Worm (Caenorhabditis elegans) whole organism, L4 larva: ENCODE results near the gene seld-1.

Source experiments
- F26F4.8 ChIP-seq: fragments of 200-800 bp; sonication (Bioruptor generic); conservative IDR thresholded peaks from 2 replicates; pipeline ENCODE4 v1.3.6; 2022; ENCODE audit warnings: missing genetic modification characterization, missing compliant biosample characterization
- Y105C5A.15 ChIP-seq: fragments of 200-800 bp; sonication (Bioruptor generic); IDR thresholded peaks from 2 replicates; pipeline ENCODE4 v1.3.6; 2022; ENCODE audit warnings: missing genetic modification characterization, missing compliant biosample characterization
- Y5F2A.4 ChIP-seq: fragments of 200-800 bp; sonication (Bioruptor generic); optimal IDR thresholded peaks from 2 replicates; lab custom pipeline; 2018; ENCODE audit warnings: mild to moderate bottlenecking, missing genetic modification characterization, missing compliant biosample characterization
- Y75B8A.6 ChIP-seq: fragments of 200-800 bp; sonication (Bioruptor generic); IDR thresholded peaks from 2 replicates; pipeline ENCODE4 v1.3.6; 2022; ENCODE audit warnings: missing genetic modification reagents, missing genetic modification characterization, missing compliant biosample characterization
- ZK546.5 ChIP-seq, 2 experiments: sonication (generic microtip); optimal IDR thresholded peaks; 2 replicates each; lab custom pipeline; 2017; ENCODE audit warnings: missing biosample characterization in 2 of 2, missing genetic modification characterization in 2 of 2
- aha-1 ChIP-seq: fragments of 150-350 bp; peaks from one replicate; lab custom pipeline; 2014; ENCODE audit warnings: missing biosample characterization, missing genetic modification characterization
- attf-4 ChIP-seq: sonication (generic microtip); optimal IDR thresholded peaks from 3 replicates; lab custom pipeline; 2017; ENCODE audit warnings: missing biosample characterization, missing genetic modification characterization
- ceh-44 ChIP-seq: fragments of 200-800 bp; sonication (Bioruptor generic); IDR thresholded peaks from 2 replicates; pipeline ENCODE4 v1.3.6; 2022; ENCODE audit warnings: missing genetic modification reagents, missing genetic modification characterization, missing compliant biosample characterization
- ceh-62 ChIP-seq: sonication (generic microtip); optimal IDR thresholded peaks from 2 replicates; lab custom pipeline; 2017; ENCODE audit warnings: missing biosample characterization, missing genetic modification characterization
- cey-2 ChIP-seq: sonication (generic microtip); optimal IDR thresholded peaks from 3 replicates; lab custom pipeline; 2017; ENCODE audit warnings: missing genetic modification characterization, mild to moderate bottlenecking, missing compliant biosample characterization, antibody characterized with exemption, borderline replicate concordance; ENCODE audit not compliant: insufficient read depth
- daf-19 ChIP-seq: fragments of 200-800 bp; sonication (Bioruptor generic); conservative IDR thresholded peaks from 2 replicates; pipeline ENCODE4 v1.3.6; 2022; ENCODE audit warnings: missing genetic modification characterization, missing compliant biosample characterization
- duxl-1 ChIP-seq: sonication (generic microtip); optimal IDR thresholded peaks from 2 replicates; lab custom pipeline; 2016; ENCODE audit warnings: mild to moderate bottlenecking, missing genetic modification characterization, moderate library complexity, missing compliant biosample characterization; ENCODE audit not compliant: poor library complexity
- egl-27 ChIP-seq: sonication (generic microtip); optimal IDR thresholded peaks from 3 replicates; lab custom pipeline; 2017; ENCODE audit warnings: missing biosample characterization, missing genetic modification reagents, missing genetic modification characterization
- fkh-10 ChIP-seq: fragments of 150-350 bp; optimal IDR thresholded peaks from 2 replicates; lab custom pipeline; 2014; ENCODE audit warnings: missing biosample characterization, missing genetic modification reagents, missing genetic modification characterization
- fos-1 ChIP-seq: fragments of 150-350 bp; optimal IDR thresholded peaks from 2 replicates; lab custom pipeline; 2014; ENCODE audit warnings: missing biosample characterization, missing genetic modification characterization
- hlh-30 ChIP-seq: sonication (generic microtip); optimal IDR thresholded peaks from 2 replicates; lab custom pipeline; 2017; ENCODE audit warnings: antibody characterized with exemption, mild to moderate bottlenecking, missing genetic modification characterization, missing compliant biosample characterization; ENCODE audit not compliant: insufficient read depth
- hmg-1.1 ChIP-seq: fragments of 200-800 bp; sonication (Bioruptor generic); IDR thresholded peaks from 2 replicates; pipeline ENCODE4 v1.3.6; 2022; ENCODE audit warnings: missing genetic modification reagents, missing genetic modification characterization, missing compliant biosample characterization
- lim-7 ChIP-seq: fragments of 200-800 bp; sonication (Bioruptor generic); IDR thresholded peaks from 2 replicates; pipeline ENCODE4 v1.3.6; 2022; ENCODE audit warnings: missing genetic modification characterization, missing compliant biosample characterization
- lin-1 ChIP-seq: fragments of 200-800 bp; sonication (Bioruptor generic); IDR thresholded peaks from 2 replicates; pipeline ENCODE4 v1.3.6; 2022; ENCODE audit warnings: missing genetic modification reagents, missing genetic modification characterization, missing compliant biosample characterization
- lin-38 ChIP-seq: fragments of 200-800 bp; sonication (Bioruptor generic); IDR thresholded peaks from 2 replicates; pipeline ENCODE4 v1.3.6; 2022; ENCODE audit warnings: missing genetic modification reagents, missing genetic modification characterization, missing compliant biosample characterization
- lin-39 ChIP-seq: fragments of 150-350 bp; optimal IDR thresholded peaks from 2 replicates; lab custom pipeline; 2014; ENCODE audit warnings: missing biosample characterization, missing genetic modification reagents, missing genetic modification characterization
- lsy-2 ChIP-seq, 2 experiments: fragments of 150-350 bp in 1 of 2; sonication (generic microtip) in 1 of 2; optimal IDR thresholded peaks; 2 replicates each; lab custom pipeline; 2014 to 2017; ENCODE audit warnings: missing biosample characterization in 2 of 2, missing genetic modification characterization in 2 of 2
- madf-9 ChIP-seq: fragments of 200-800 bp; sonication (Bioruptor generic); conservative IDR thresholded peaks from 2 replicates; pipeline ENCODE4 v1.3.6; 2022; ENCODE audit warnings: missing genetic modification reagents, missing genetic modification characterization, missing compliant biosample characterization
- mdt-29 ChIP-seq: fragments of 200-800 bp; sonication (Bioruptor generic); IDR thresholded peaks from 2 replicates; pipeline ENCODE4 v1.3.6; 2022; ENCODE audit warnings: missing genetic modification reagents, missing genetic modification characterization, missing compliant biosample characterization
- mes-2 ChIP-seq: sonication (generic microtip); optimal IDR thresholded peaks from 2 replicates; lab custom pipeline; 2016; ENCODE audit warnings: missing genotype, mild to moderate bottlenecking, missing genetic modification characterization, missing compliant biosample characterization; ENCODE audit not compliant: poor library complexity, severe bottlenecking
- mxl-2 ChIP-seq: fragments of 200-800 bp; sonication (Bioruptor generic); conservative IDR thresholded peaks from 2 replicates; pipeline ENCODE4 v1.3.6; 2022; ENCODE audit warnings: missing genetic modification reagents, missing genetic modification characterization, missing compliant biosample characterization
- mxl-3 ChIP-seq: fragments of 200-800 bp; sonication (Bioruptor generic); optimal IDR thresholded peaks from 2 replicates; lab custom pipeline; 2018; ENCODE audit warnings: mild to moderate bottlenecking, missing genetic modification characterization, missing compliant biosample characterization
- nhr-102 ChIP-seq: sonication (generic microtip); optimal IDR thresholded peaks from 2 replicates; lab custom pipeline; 2016; ENCODE audit warnings: mild to moderate bottlenecking, missing genetic modification characterization, moderate library complexity, missing compliant biosample characterization
- nhr-237 ChIP-seq: sonication (generic microtip); optimal IDR thresholded peaks from 2 replicates; lab custom pipeline; 2017; ENCODE audit warnings: missing biosample characterization, missing genetic modification characterization
- nhr-25 ChIP-seq: sonication (generic microtip); optimal IDR thresholded peaks from 2 replicates; lab custom pipeline; 2017; ENCODE audit warnings: missing genetic modification characterization, mild to moderate bottlenecking, missing compliant biosample characterization, antibody characterized with exemption, moderate library complexity, borderline replicate concordance; ENCODE audit not compliant: insufficient read depth
- nhr-28 ChIP-seq: fragments of 150-350 bp; optimal IDR thresholded peaks from 2 replicates; lab custom pipeline; 2014; ENCODE audit warnings: missing biosample characterization, missing genetic modification characterization
- nhr-42 ChIP-seq: fragments of 200-800 bp; sonication (Bioruptor generic); IDR thresholded peaks from 2 replicates; pipeline ENCODE4 v1.3.6; 2022; ENCODE audit warnings: missing genetic modification characterization, missing compliant biosample characterization
- pqm-1 ChIP-seq: sonication (generic microtip); optimal IDR thresholded peaks from 2 replicates; lab custom pipeline; 2017; ENCODE audit warnings: missing biosample characterization, missing genetic modification characterization
- skn-1 ChIP-seq: fragments of 150-350 bp; optimal IDR thresholded peaks from 2 replicates; lab custom pipeline; 2014; ENCODE audit warnings: missing biosample characterization, missing genetic modification characterization
- snpc-1.2 ChIP-seq: fragments of 200-800 bp; sonication (Bioruptor generic); IDR thresholded peaks from 2 replicates; pipeline ENCODE4 v1.3.6; 2022; ENCODE audit warnings: missing genetic modification reagents, missing genetic modification characterization, missing compliant biosample characterization
- snpc-4 ChIP-seq: fragments of 150-350 bp; optimal IDR thresholded peaks from 2 replicates; lab custom pipeline; 2014; ENCODE audit warnings: missing biosample characterization, missing genetic modification characterization
- unc-39 ChIP-seq: sonication (generic microtip); optimal IDR thresholded peaks from 2 replicates; lab custom pipeline; 2017; ENCODE audit warnings: missing biosample characterization, missing genetic modification characterization
- unc-62 ChIP-seq, 3 experiments: fragments of 150-350 bp in 1 of 3; sonication (generic microtip); optimal IDR thresholded peaks in 2 of 3; peaks in 1 of 3; 1 replicate in 1 of 3; 2 replicates in 2 of 3; lab custom pipeline; 2014 to 2017; ENCODE audit warnings: missing biosample characterization in 3 of 3, missing genetic modification characterization in 3 of 3, missing genetic modification reagents in 3 of 3, missing genotype in 1 of 3
- zag-1 ChIP-seq: fragments of 150-350 bp; optimal IDR thresholded peaks from 2 replicates; lab custom pipeline; 2014; ENCODE audit warnings: missing biosample characterization, missing genetic modification characterization
- zfp-2 ChIP-seq: sonication (generic microtip); optimal IDR thresholded peaks from 2 replicates; lab custom pipeline; 2016; ENCODE audit warnings: mild to moderate bottlenecking, missing genetic modification characterization, missing compliant biosample characterization

Gene seld-1

ce11 chrIV:13525223-13525622 lies 20.0 kb downstream of the seld-1 start:
- TF ChIP-seq daf-19 (GFP tag; lab: Robert Waterston, UW) (no peak), hlh-30 (tag; lab: Kevin White, UChicago) (no peak), zfp-2 (no peak), zag-1 (tag; lab: Kevin White, UChicago) (no peak)

ce11 chrIV:13538901-13539300 lies 33.7 kb downstream of the seld-1 start:
- no peak for TF ChIP-seq unc-39 (tag; lab: Kevin White, UChicago)
- TF ChIP-seq snpc-1.2, result peak; percentile 84
- peak; percentile 0 for TF ChIP-seq aha-1 (tag; lab: Kevin White, UChicago)
- TF ChIP-seq egl-27 (tag; lab: Kevin White, UChicago), result no peak
- TF ChIP-seq F26F4.8 (GFP tag; lab: Robert Waterston, UW), result no peak
- TF ChIP-seq lin-38 (GFP tag; lab: Robert Waterston, UW), result 0 out of 2 replicates have a peak, but pooled peaks have one; percentile 10
- peak in 1 of 2 experiments; percentile 85 for TF ChIP-seq lsy-2 (tag; optimal IDR thresholded peaks at IDR 0.05; lab: Kevin White, UChicago)
- TF ChIP-seq, all 104 proteins: peak for 4

- TF ChIP-seq hmg-1.1 (GFP tag; lab: Robert Waterston, UW) (no peak), unc-62 (GFP tag; optimal IDR thresholded peaks at IDR 0.05 in 1 of 2; lab: Kevin White, UChicago) (no peak), unc-62 (tag; optimal IDR thresholded peaks at IDR 0.05; lab: Kevin White, UChicago) (no peak), lsy-2 (tag; optimal IDR thresholded peaks at IDR 0.05; lab: Kevin White, UChicago) (no peak), lin-39 (tag; lab: Kevin White, UChicago) (no peak), skn-1 (tag; lab: Kevin White, UChicago) (no peak), lin-38 (GFP tag; lab: Robert Waterston, UW) (no peak), mes-2 (tag; lab: Kevin White, UChicago) (no peak), nhr-25 (tag; lab: Kevin White, UChicago) (no peak), attf-4 (tag; lab: Kevin White, UChicago) (no peak), ZK546.5 (tag; optimal IDR thresholded peaks at IDR 0.05; lab: Kevin White, UChicago) (no peak), nhr-42 (GFP tag; lab: Robert Waterston, UW) (no peak), mxl-3 (no peak), nhr-237 (no peak)
Observed at ce11 chrIV:13540165-13540564, 34.9 kb downstream of the seld-1 start, which contains the start of gene rsd-2. Gene rsd-2 (minus strand): TSS chrIV:13540265.

DNA sequence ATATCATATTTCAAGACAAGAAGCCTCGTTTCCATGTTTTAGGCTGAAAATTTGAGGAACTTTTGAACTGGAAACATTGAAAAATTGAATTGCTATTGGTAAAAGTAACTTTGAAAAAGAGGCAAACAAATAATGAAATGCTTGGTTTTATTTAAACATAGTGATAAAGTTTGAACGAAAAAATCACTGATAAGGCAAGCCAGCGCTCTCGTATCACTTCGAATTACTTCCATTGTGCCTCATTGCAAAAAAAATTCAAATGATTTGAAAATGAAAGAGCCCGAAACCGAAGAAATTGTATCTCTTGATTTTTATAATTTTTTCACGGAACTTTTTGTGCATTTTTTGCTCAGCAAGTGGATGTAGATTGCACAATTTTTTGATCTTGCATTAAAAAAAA lies 42.9 kb downstream of the seld-1 start, which contains the start of gene F52G2.3:
Gene F52G2.3, minus strand, starts transcription at position 43 of the 400 bp plus-strand sequence.
- peak; percentile 73 for TF ChIP-seq pqm-1
- TF ChIP-seq lin-1, result no peak
- peak; percentile 19 for TF ChIP-seq nhr-28 (tag; lab: Kevin White, UChicago)
- TF ChIP-seq skn-1 (tag; lab: Kevin White, UChicago), result no peak
- TF ChIP-seq unc-62 (GFP tag; optimal IDR thresholded peaks at IDR 0.05 in 1 of 2; lab: Kevin White, UChicago), result peak in 1 of 2 experiments; percentile 5
- TF ChIP-seq unc-62 (tag; optimal IDR thresholded peaks at IDR 0.05; lab: Kevin White, UChicago), result no peak

DNA sequence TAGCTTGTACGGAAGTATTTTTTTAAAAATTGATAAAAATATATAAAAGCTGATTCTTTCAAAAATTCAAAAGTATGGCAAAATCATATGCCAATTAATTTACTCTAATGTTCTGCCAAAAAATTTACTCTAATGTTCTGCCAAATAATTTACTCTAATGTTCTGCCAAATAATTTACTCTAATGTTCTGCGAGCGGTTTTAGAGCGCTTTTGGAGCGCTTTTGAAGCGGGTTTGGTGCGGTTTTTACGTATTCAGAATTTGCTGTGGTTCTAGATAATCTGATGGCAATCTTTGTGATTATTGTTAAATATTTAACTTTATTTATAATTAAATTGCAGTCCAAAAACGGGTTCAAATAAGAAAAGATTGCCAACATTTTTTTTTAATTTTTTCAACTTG lies 44.1 kb downstream of the seld-1 start:
- TF ChIP-seq unc-39 (tag; lab: Kevin White, UChicago), result no peak
- TF ChIP-seq mxl-2 (GFP tag; lab: Robert Waterston, UW), result no peak
- no peak for TF ChIP-seq ceh-62 (tag; lab: Kevin White, UChicago)
- TF ChIP-seq hmg-1.1 (GFP tag; lab: Robert Waterston, UW), result no peak
- no peak for TF ChIP-seq cey-2 (tag; lab: Kevin White, UChicago)
- no peak for TF ChIP-seq lin-38 (GFP tag; lab: Robert Waterston, UW)
- no peak for TF ChIP-seq madf-9 (GFP tag; lab: Robert Waterston, UW)
- no peak for TF ChIP-seq snpc-4
- TF ChIP-seq duxl-1 (tag; lab: Kevin White, UChicago), result no peak
- no peak for TF ChIP-seq ceh-44 (GFP tag; lab: Robert Waterston, UW)
- TF ChIP-seq fos-1, result no peak
- no peak for TF ChIP-seq nhr-102 (tag; lab: Kevin White, UChicago)
- TF ChIP-seq Y105C5A.15, result no peak
- no peak for TF ChIP-seq fkh-10 (GFP tag; lab: Kevin White, UChicago)
- TF ChIP-seq pqm-1, result no peak
- no peak for TF ChIP-seq Y5F2A.4
- TF ChIP-seq Y75B8A.6 (GFP tag; lab: Robert Waterston, UW), result no peak
- TF ChIP-seq lim-7 (GFP tag; lab: Robert Waterston, UW), result no peak
- no peak for TF ChIP-seq mdt-29 (GFP tag; lab: Robert Waterston, UW)
